Worm (Caenorhabditis elegans) whole organism, midembryonic: ENCODE measurements around the gene syg-2.

ENCODE experiments used
- cog-1 ChIP-seq: sonication (generic microtip); optimal IDR thresholded peaks from 2 replicates; lab custom pipeline; 2016; ENCODE audit warnings: missing genetic modification characterization, missing compliant biosample characterization
- flt-1 ChIP-seq: fragments of 200-800 bp; sonication (Bioruptor generic); IDR thresholded peaks from 2 replicates; pipeline ENCODE4 v1.3.6; 2022; ENCODE audit warnings: missing genetic modification characterization, missing compliant biosample characterization
- tab-1 ChIP-seq: fragments of 200-800 bp; sonication (Bioruptor generic); IDR thresholded peaks from 2 replicates; pipeline ENCODE4 v1.3.6; 2022; ENCODE audit warnings: missing genetic modification characterization, missing compliant biosample characterization
- ztf-29 ChIP-seq: fragments of 200-800 bp; sonication (Bioruptor generic); IDR thresholded peaks from 2 replicates; pipeline ENCODE4 v1.3.6; 2022; ENCODE audit warnings: missing genetic modification reagents, missing genetic modification characterization, missing compliant biosample characterization

ce11 chrX:14662460-14662859, 7.7 kb downstream of the syg-2 start:
- TF ChIP-seq ztf-29 (no peak), cog-1 (tag; lab: Kevin White, UChicago) (no peak), flt-1 (no peak), tab-1 (no peak)
